Fruit fly (Drosophila melanogaster) whole organism, adult: ENCODE results near the gene Chrac-14.

Experiments
- CG11617 ChIP-seq: fragments of 200-800 bp; sonication (Bioruptor generic); optimal IDR thresholded peaks from 2 replicates; lab custom pipeline; 2017; ENCODE audit warnings: mild to moderate bottlenecking, missing biosample characterization, missing genetic modification reagents, missing genetic modification characterization
- CG14711 ChIP-seq: fragments of 200-800 bp; sonication (Bioruptor generic); optimal IDR thresholded peaks from 2 replicates; lab custom pipeline; 2018; ENCODE audit warnings: missing biosample characterization, mild to moderate bottlenecking, missing genetic modification characterization, moderate library complexity
- CG5204 ChIP-seq: fragments of 200-800 bp; sonication (Bioruptor generic); optimal IDR thresholded peaks from 2 replicates; lab custom pipeline; 2016; ENCODE audit warnings: missing biosample characterization, missing genetic modification characterization
- CG7101 ChIP-seq: fragments of 200-800 bp; sonication (Bioruptor generic); optimal IDR thresholded peaks from 2 replicates; lab custom pipeline; 2018; ENCODE audit warnings: missing biosample characterization, mild to moderate bottlenecking, missing genetic modification characterization, moderate library complexity
- Clk ChIP-seq: fragments of 200-800 bp; sonication (Bioruptor generic); optimal IDR thresholded peaks from 2 replicates; lab custom pipeline; 2017; ENCODE audit warnings: missing biosample characterization, missing genetic modification characterization
- Hr96 ChIP-seq: fragments of 200-800 bp; sonication (Bioruptor generic); optimal IDR thresholded peaks from 2 replicates; lab custom pipeline; 2016; ENCODE audit warnings: missing biosample characterization, missing genetic modification characterization
- bab1 ChIP-seq: fragments of 200-800 bp; sonication (Bioruptor generic); optimal IDR thresholded peaks from 3 replicates; lab custom pipeline; 2019; ENCODE audit warnings: missing biosample characterization, mild to moderate bottlenecking, missing genetic modification characterization, moderate library complexity
- cic ChIP-seq: fragments of 200-800 bp; sonication (Bioruptor generic); optimal IDR thresholded peaks from 2 replicates; lab custom pipeline; 2017; ENCODE audit warnings: missing biosample characterization, mild to moderate bottlenecking, missing genetic modification characterization, moderate library complexity
- cnc ChIP-seq, 2 experiments: fragments of >200 bp; optimal IDR thresholded peaks; 2 replicates each; lab custom pipeline; 2017
- kay ChIP-seq: fragments of 200-800 bp; sonication (Bioruptor generic); peaks from one replicate; lab custom pipeline; 2016; ENCODE audit warnings: missing biosample characterization, missing genetic modification characterization, borderline replicate concordance

Gene Chrac-14

DNA sequence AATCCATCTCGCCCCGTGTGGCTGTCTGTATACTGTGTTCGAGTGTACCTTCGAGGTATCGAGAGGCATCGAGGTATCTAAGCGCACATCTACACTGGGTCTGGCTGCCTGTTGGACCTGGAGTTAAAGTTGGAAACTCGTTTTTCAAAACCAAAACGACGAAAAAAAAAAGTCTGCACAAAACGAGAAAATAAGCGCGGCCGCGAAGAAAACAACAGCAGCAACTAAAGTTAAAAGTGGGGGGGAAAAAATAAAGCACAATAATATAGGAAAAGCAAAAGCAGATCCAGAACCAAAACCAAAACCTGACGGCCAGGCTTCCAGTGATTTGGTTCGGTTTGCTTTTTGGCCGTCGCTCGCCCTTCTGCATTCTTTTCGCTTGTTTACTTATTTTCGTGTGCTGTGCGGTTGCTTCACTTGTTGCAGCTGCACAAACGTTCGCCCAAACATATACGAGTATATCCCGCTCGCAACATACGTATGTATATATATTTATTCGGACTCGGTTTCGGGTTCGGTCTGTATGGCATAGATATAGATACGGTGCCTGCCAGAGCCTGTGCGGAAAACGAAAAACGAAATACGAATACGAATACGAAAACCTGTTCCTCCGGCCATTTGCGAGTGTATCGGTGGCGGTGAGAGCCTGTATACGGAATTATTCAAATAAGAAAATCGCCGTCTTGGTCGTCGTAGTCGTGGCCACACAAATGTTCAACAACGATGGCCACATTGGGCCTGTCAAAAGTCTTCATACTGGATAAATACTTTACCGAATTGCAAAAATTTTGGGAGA is 41.9 kb downstream of the Chrac-14 start:
- TF ChIP-seq CG5204 (no peak), CG11617 (no peak), bab1 (GFP tag; lab: Kevin White, UChicago) (no peak), CG7101 (tag; lab: Kevin White, UChicago) (no peak)

DNA sequence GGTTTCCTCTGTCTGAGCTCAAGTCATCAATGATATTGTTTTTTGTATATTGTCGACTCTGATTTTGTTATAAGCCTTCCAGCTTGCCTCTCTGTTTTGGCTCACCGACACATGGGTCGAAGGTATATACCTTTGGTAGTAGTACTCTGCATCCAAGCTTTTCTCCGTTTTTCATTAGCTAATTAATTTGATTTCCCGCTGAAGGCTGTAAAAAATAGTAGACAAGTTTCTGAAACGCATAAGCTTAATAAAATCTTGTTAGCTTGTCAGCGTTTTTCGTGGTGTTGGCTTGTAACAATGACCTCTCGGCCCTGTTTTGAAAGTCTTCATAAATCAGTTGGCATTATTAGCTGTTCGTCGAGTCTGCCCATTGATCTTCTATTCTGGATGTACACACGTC is 43.6 kb downstream of the Chrac-14 start:
- TF ChIP-seq Hr96 (GFP tag; lab: Kevin White, UChicago): no peak
- peak; percentile 17 for TF ChIP-seq kay (GFP tag; lab: Kevin White, UChicago)

DNA sequence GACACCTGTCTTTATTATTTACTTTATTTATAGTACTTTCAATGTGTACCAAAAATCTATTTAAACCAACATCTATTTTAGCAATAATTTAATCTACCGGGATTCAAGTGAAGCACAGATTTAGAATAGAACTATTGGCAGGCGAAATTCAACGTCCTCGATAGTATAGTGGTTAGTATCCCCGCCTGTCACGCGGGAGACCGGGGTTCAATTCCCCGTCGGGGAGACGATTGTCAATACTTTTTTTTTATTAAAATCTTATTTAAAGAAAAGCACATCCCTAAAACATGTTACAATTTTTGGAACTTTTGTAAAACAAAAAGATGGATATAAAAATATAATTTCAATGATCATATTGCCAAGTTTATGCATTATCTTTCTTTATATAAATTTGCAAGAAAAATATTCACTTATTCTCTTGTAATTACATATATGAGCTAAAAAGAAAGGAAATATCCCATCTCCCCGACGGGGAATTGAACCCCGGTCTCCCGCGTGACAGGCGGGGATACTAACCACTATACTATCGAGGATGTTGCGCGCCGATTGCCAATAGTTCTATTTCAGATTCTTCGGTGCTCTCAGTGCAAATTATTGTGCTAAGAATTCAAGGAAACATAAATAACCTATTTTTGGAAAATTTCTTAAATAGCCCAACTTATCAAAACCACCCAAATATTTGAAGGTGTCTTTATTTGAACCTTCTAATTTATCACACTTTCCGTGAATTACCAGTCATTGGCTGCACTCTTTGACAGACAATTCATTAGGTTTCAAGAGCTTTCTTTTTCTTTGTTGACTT is 44.6 kb downstream of the Chrac-14 start, which contains the start of gene CG43796:
CG43796 (plus strand) TSS at position 752 of the 802 bp plus-strand sequence.
- peak; percentile 32 for TF ChIP-seq bab1 (GFP tag; lab: Kevin White, UChicago)
- TF ChIP-seq kay (GFP tag; lab: Kevin White, UChicago): no peak

DNA sequence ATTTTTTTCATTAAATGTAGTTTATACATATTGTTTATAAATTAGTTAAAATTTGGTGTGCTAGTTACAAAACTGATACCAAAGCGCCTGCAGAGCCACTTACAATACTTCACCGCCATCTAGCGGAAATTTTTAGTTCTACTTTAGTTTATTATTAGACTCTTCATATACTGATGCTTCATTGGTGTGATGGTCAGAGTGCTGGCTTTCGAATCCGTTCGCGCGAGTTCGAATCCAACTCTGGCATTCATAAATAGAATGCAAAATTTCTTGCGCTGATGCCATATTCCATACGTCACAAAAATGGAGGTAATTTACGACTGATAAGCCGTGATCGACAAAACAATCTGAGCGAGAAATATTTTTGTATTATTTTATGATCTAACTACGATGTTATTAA is 48.4 kb downstream of the Chrac-14 start:
- TF ChIP-seq Hr96 (GFP tag; lab: Kevin White, UChicago) (no peak), Clk (GFP tag; lab: Kevin White, UChicago) (no peak), CG7101 (tag; lab: Kevin White, UChicago) (peak; percentile 28), cic (GFP tag; lab: Kevin White, UChicago) (peak; percentile 3), CG14711 (no peak), kay (GFP tag; lab: Kevin White, UChicago) (peak; percentile 72), CG5204 (no peak), cnc (optimal IDR thresholded peaks at IDR 0.05; lab: Kevin White, UChicago) (no peak), bab1 (GFP tag; lab: Kevin White, UChicago) (peak; percentile 68), CG11617 (no peak)
